Worm (Caenorhabditis elegans) whole organism, young adult: ENCODE results near the gene srt-20.

Experiments used
- B0035.1 ChIP-seq: sonication (generic microtip); optimal IDR thresholded peaks from 2 replicates; lab custom pipeline; 2016; ENCODE audit warnings: missing genetic modification characterization, mild to moderate bottlenecking, missing compliant biosample characterization, missing genotype, missing genetic modification reagents
- dpl-1 ChIP-seq: fragments of 150-350 bp; optimal IDR thresholded peaks from 2 replicates; lab custom pipeline; 2014; ENCODE audit warnings: missing biosample characterization, missing genetic modification reagents, missing genetic modification characterization
- egl-18 ChIP-seq: fragments of 200-800 bp; sonication (Bioruptor generic); IDR thresholded peaks from 2 replicates; pipeline ENCODE4 v1.3.6; 2022; ENCODE audit warnings: missing genetic modification reagents, missing genetic modification characterization, missing compliant biosample characterization
- hmg-1.2 ChIP-seq: fragments of 200-800 bp; sonication (Bioruptor generic); IDR thresholded peaks from 2 replicates; pipeline ENCODE4 v1.3.6; 2022; ENCODE audit warnings: missing genetic modification reagents, missing genetic modification characterization, missing compliant biosample characterization
- lir-1 ChIP-seq: fragments of 200-800 bp; sonication (Bioruptor generic); conservative IDR thresholded peaks from 2 replicates; pipeline ENCODE4 v1.3.6; 2022; ENCODE audit warnings: missing genetic modification reagents, missing genetic modification characterization, missing compliant biosample characterization
- madf-6 ChIP-seq: fragments of 200-800 bp; sonication (Bioruptor generic); IDR thresholded peaks from 2 replicates; pipeline ENCODE4 v1.3.6; 2022; ENCODE audit warnings: missing genetic modification reagents, missing genetic modification characterization, missing compliant biosample characterization
- nfyb-1 ChIP-seq: fragments of 200-800 bp; sonication (Bioruptor generic); IDR thresholded peaks from 2 replicates; pipeline ENCODE4 v1.3.6; 2022; ENCODE audit warnings: missing genetic modification reagents, missing genetic modification characterization, missing compliant biosample characterization
- pha-4 ChIP-seq: fragments of 150-350 bp; sonication (generic microtip); optimal IDR thresholded peaks from 2 replicates; lab custom pipeline; 2014; ENCODE audit warnings: missing biosample characterization, missing genetic modification reagents, missing genetic modification characterization
- snpc-1.1 ChIP-seq: sonication (generic microtip); optimal IDR thresholded peaks from 2 replicates; lab custom pipeline; 2017; ENCODE audit warnings: missing genetic modification characterization, mild to moderate bottlenecking, missing compliant biosample characterization, antibody characterized with exemption, moderate library complexity, missing genotype, missing genetic modification reagents; ENCODE audit not compliant: insufficient read depth
- snpc-4 ChIP-seq, 5 experiments: fragments of 150-350 bp in 1 of 5; sonication (generic microtip) in 4 of 5; optimal IDR thresholded peaks; 2 replicates each; lab custom pipeline; 2014 to 2018; ENCODE audit warnings: missing genetic modification characterization in 5 of 5, missing biosample characterization in 3 of 5, antibody characterized with exemption in 2 of 5, mild to moderate bottlenecking in 2 of 5, missing compliant biosample characterization in 2 of 5, missing genotype in 2 of 5, moderate library complexity in 2 of 5, missing genetic modification reagents in 1 of 5
- zim-3 ChIP-seq: sonication (generic microtip); optimal IDR thresholded peaks from 2 replicates; lab custom pipeline; 2017; ENCODE audit warnings: mild to moderate bottlenecking, missing genetic modification characterization, moderate library complexity, missing compliant biosample characterization

DNA sequence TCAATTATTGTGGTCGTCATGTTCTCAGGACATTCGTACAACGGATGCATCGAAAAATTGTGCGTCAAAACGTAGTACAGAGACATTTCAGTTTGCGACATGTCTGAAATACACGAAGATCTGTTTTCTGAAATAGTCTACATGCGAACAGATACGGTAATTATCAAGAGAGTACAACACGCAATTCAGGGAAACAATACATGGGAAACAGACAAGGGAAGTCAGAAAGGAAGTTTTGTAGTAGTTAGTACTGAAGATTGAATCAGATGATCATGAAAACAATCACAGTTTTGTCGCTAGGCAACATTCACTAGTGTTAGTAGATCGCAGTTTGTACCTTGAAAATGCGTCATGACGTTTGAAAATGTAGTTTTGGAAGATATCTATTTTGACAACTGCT, 28.6 kb downstream of the srt-20 start, which contains the start of gene srt-13:
- TF ChIP-seq hmg-1.2 (GFP tag; lab: Robert Waterston, UW) (no peak), nfyb-1 (GFP tag; lab: Robert Waterston, UW) (no peak), snpc-4 (GFP tag; optimal IDR thresholded peaks at IDR 0.05; lab: Kevin White, UChicago) (no peak), snpc-4 (tag; optimal IDR thresholded peaks at IDR 0.05; lab: Kevin White, UChicago) (no peak), lir-1 (GFP tag; lab: Robert Waterston, UW) (no peak), madf-6 (GFP tag; lab: Robert Waterston, UW) (no peak), egl-18 (GFP tag; lab: Robert Waterston, UW) (no peak), dpl-1 (GFP tag; lab: Kevin White, UChicago) (no peak), zim-3 (no peak), pha-4 (tag; lab: Kevin White, UChicago) (no peak), snpc-1.1 (no peak), B0035.1 (no peak)
